Fruit fly (Drosophila melanogaster): ENCODE measurements around the gene CG9698.
A peak's percentile ranks its signal among the peaks of the same experiment; 100 is the strongest.

CG9698 gene

DNA sequence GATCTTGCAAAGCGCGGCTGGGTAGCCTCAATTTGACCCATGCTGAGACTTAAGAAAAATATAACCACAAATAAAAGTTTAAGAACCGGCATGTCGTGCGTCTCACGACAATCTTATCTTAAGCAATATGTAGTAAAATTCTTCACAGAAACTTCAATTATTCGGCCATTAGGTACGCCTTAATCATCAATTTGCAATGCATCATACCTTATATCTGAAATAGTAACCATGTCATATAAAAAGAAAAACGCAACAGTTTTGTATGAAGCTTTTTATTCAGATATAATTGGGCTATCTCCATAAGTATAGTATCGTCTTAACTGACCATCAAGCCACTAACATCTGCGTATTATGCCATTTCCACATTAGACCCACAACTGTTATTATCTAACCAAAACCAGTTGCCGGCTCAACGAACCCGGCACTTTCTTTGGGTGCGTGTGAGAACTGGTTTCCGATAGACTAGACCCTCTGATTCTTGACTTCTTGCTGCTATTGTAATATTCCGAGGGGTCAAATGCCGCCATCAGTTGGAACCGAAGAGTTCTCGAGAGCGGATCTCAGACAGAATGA lies at the start of gene CG9698, which contains the start of gene CG31524:
TSS of gene CG9698 (plus strand) at position 523 of the 573 bp plus-strand sequence.
TSS of gene CG31524 (minus strand) at position 101 of the 573 bp plus-strand sequence.
- TF ChIP-seq EcR (GFP tag; optimal IDR thresholded peaks at IDR 0.05) (peak in 1 of 2 experiments; percentile 18), psq (optimal IDR thresholded peaks at IDR 0.05) (no peak)

DNA sequence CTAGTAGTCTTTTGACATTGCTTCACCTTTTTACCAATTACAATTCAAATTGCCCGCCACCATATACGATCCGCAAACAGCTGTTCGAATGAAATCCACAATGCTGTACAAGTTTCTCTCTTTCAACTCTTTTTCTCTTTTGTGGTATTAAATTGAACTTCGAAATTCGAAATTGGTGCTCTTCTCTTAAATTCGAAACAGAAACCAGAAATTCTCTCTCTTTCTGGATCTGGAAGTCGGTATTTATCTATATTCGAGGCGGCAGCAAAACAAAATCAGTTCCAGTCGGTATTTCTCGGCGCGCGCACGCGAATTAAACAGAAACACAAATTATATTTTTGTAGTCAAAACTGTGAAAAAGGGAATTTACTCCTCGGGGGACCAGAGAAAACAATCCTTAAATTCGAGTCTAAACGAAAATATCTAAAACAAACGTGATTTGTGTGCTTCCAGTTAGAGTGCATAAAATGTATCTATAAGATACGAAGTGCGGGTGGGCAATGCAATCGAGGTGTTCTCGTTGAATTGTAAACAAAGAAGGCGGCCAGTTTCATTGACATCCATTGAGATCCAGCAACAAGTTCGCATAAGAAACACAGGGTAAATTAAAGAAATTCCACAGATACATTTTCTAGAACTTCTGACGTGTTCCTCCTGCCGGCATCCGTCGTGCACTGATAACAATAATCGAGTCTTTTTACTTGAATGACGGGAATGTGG lies 48.6 kb upstream of the CG9698 start, which contains the start of gene PH4alphaEFB:
TSS of gene PH4alphaEFB (plus strand) at position 276 of the 720 bp plus-strand sequence.
- TF ChIP-seq usp (GFP tag; optimal IDR thresholded peaks at IDR 0.05), result no peak
- no peak for TF ChIP-seq pan (optimal IDR thresholded peaks at IDR 0.05)
- TF ChIP-seq CG8478 (optimal IDR thresholded peaks at IDR 0.05), result no peak
- no peak for TF ChIP-seq EcR (GFP tag; optimal IDR thresholded peaks at IDR 0.05)
- no peak for TF ChIP-seq Dll (optimal IDR thresholded peaks at IDR 0.05)
- TF ChIP-seq psq (optimal IDR thresholded peaks at IDR 0.05), result no peak

DNA sequence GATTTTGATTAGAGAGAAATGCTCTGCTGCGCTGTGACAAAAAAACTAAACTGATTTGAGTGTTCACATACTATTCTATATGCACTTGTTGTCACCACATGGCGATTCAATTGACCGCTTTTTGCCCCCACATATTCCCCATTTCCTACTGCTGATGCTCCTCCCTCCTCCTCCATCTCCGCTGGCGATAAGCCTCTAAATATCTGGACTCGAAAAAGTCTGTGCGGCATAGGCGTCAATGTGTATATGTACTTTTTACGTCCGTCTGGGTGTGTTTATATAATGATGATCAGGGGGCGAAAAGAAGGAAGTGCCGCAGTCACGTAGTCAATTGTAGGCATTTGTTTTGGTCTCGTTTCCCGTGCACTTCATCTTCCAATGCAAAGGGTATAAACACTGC lies 48.1 kb upstream of the CG9698 start:
- TF ChIP-seq EcR (GFP tag; optimal IDR thresholded peaks at IDR 0.05), result no peak
- no peak for TF ChIP-seq usp (GFP tag; optimal IDR thresholded peaks at IDR 0.05)
- TF ChIP-seq pan (optimal IDR thresholded peaks at IDR 0.05), result no peak
- TF ChIP-seq Dll (optimal IDR thresholded peaks at IDR 0.05), result no peak
- TF ChIP-seq CG8478 (optimal IDR thresholded peaks at IDR 0.05), result no peak
- no peak for TF ChIP-seq psq (optimal IDR thresholded peaks at IDR 0.05)

DNA sequence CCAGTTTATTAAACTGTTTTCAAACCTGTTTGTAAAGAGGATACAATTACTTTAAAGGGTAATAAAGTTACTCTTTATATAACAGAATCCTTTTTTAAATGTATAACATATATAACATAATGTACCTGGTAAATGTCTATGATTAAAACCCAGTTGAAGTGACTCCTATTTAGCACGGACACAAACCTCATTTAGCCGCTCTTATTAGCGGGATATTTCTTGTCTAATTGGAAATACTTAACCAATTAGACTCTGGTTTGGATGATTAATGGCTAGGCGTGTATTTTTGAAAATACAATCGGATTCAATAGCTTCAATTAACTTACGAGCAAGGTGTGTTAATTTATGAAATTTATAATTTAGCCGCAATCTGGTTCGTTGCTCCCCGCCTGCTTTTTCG lies 47.5 kb upstream of the CG9698 start:
- TF ChIP-seq psq (optimal IDR thresholded peaks at IDR 0.05) (no peak), pan (optimal IDR thresholded peaks at IDR 0.05) (no peak), CG8478 (optimal IDR thresholded peaks at IDR 0.05) (no peak), Dll (optimal IDR thresholded peaks at IDR 0.05) (no peak), usp (GFP tag; optimal IDR thresholded peaks at IDR 0.05) (no peak), EcR (GFP tag; optimal IDR thresholded peaks at IDR 0.05) (no peak)

DNA sequence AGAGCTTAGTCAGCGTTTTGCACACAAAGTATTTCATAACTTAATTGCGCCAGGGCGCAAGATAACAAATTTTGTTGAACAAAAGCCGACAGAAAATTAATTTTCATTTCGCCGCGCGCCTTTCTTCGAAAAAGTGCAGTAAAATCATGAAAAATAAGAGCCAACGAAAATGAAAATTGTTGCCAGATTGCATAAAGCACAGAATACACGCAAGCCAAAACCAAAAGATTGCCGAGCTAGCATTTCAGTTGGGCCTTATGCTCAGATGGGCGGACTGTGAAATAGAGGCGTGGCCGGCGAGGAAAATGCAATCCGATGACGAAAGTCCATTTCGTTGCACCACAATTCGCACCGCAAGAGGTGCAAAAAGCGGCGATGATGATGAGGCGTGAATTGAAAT lies 43.9 kb upstream of the CG9698 start:
- TF ChIP-seq CG8478 (optimal IDR thresholded peaks at IDR 0.05), result no peak
- no peak for TF ChIP-seq usp (GFP tag; optimal IDR thresholded peaks at IDR 0.05)
- no peak for TF ChIP-seq Dll (optimal IDR thresholded peaks at IDR 0.05)
- no peak for TF ChIP-seq pan (optimal IDR thresholded peaks at IDR 0.05)
- TF ChIP-seq EcR (GFP tag; optimal IDR thresholded peaks at IDR 0.05), result no peak
- no peak for TF ChIP-seq psq (optimal IDR thresholded peaks at IDR 0.05)

DNA sequence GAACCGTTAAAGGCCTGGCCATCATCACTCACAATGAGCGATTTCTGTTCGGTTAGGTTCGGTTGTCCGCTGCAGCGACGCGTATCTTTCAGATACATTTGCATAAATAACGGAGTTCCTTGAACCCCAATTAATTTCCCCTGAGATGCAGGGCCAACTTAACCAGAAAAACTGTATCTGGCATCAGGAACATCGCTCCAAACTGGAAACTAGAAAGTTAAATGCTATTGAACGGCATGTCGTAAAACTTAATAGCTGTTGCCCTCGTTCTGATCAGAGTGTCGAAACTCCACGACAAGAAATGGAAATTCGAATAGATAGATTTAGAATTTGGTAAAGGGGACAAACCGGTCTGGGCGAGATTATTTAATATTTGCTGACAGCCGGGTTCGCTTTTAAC lies 42.2 kb upstream of the CG9698 start:
- TF ChIP-seq EcR (GFP tag; optimal IDR thresholded peaks at IDR 0.05) (no peak), psq (optimal IDR thresholded peaks at IDR 0.05) (no peak), Dll (optimal IDR thresholded peaks at IDR 0.05) (no peak)

DNA sequence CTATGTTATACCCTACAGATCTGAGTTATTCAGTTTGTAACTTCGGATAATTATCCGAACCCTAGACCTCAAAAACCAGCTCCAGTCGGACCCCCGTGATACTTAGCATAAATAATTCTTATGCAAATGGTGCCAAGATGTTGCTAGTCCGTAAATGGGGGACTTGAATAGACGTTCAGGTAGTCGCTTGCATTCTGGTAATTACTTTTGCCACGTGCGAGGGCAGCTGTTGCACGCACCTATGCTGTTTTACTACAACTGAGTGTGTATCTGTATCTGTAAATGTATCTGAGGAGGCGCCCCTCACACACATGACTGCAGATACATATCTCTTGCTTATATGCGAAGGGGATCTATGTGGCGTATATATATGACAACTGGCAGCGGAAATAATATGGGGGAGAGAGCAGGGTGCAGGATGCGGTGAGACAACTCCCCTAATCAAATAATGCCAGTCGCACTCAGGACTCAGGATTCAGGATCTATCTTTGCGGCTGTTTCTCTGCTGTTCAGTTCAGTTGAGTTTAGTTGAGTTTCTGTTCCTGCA lies 39.8 kb upstream of the CG9698 start:
- TF ChIP-seq CG8478 (optimal IDR thresholded peaks at IDR 0.05) (no peak), usp (GFP tag; optimal IDR thresholded peaks at IDR 0.05) (no peak), psq (optimal IDR thresholded peaks at IDR 0.05) (no peak), pan (optimal IDR thresholded peaks at IDR 0.05) (no peak), EcR (GFP tag; optimal IDR thresholded peaks at IDR 0.05) (no peak), Dll (optimal IDR thresholded peaks at IDR 0.05) (no peak)

DNA sequence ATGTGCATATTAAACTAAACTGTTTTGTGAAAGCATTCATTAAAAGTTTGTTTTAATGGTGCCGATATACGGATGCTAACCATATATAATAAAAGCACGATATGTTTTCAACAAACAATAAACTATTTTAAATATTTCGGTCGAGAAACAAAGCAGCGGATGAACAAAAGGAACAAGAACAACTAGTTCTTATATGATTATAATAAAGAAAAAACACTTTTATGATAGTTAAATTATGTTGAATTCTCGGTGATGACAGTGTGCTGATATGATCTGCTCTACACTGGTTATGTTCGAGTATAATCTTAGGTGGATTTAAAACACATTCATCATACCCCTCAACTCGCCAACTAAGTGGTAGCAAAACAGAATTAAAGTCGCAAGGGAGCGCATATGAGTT lies 38.7 kb upstream of the CG9698 start:
- TF ChIP-seq usp (GFP tag; optimal IDR thresholded peaks at IDR 0.05) (no peak), pan (optimal IDR thresholded peaks at IDR 0.05) (peak; percentile 19)

DNA sequence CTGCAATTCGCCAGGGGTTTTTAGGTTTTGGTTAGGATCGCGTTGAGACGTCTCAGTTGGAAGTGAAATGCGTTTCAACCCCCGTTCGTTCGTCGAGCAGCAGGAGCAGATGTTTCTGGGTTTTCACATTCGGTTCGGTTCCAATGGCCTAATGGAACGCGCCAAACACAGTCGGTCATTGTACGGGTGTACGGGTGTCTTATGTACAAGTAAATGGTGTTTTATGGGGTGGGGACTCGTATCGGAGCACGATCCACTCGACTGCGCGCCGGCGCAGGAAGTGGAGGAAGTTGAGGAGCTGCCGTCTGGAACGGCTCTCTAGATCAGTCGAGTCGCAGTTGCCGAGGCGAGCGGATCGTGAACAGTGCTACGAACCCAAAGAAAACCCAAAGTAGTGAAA lies 38.2 kb upstream of the CG9698 start, which contains the start of gene spdo:
TSS of gene spdo (plus strand) at position 318 of the 400 bp plus-strand sequence.
- TF ChIP-seq CG8478 (optimal IDR thresholded peaks at IDR 0.05) (no peak), usp (GFP tag; optimal IDR thresholded peaks at IDR 0.05) (no peak), Dll (optimal IDR thresholded peaks at IDR 0.05) (no peak), EcR (GFP tag; optimal IDR thresholded peaks at IDR 0.05) (no peak), pan (optimal IDR thresholded peaks at IDR 0.05) (no peak), psq (optimal IDR thresholded peaks at IDR 0.05) (no peak)

DNA sequence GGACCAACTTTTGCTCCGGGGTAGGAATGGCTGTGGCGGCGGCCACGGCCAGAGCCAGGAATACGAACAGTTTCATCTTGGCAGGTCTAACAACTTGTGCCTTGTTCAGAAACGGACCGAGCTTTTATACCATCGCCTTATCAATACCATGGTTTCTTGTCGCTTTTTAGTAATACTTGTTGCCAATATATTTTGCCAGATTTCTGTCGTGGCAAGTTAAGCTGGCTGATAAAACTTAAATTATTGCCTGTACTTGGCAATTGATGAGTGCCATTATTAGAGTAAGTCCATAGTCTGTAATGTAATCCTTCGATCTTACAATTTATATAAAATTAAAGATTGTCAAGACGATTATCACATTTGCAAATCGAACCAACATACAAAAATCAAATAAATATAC lies 26.7 kb upstream of the CG9698 start, which contains the start of gene Jon99Fii:
TSS of gene Jon99Fii (minus strand) at position 101 of the 400 bp plus-strand sequence.
- no peak for TF ChIP-seq CG8478 (optimal IDR thresholded peaks at IDR 0.05)
- TF ChIP-seq pan (optimal IDR thresholded peaks at IDR 0.05), result no peak
- TF ChIP-seq psq (optimal IDR thresholded peaks at IDR 0.05), result no peak
- TF ChIP-seq Dll (optimal IDR thresholded peaks at IDR 0.05), result no peak
- TF ChIP-seq usp (GFP tag; optimal IDR thresholded peaks at IDR 0.05), result no peak
- TF ChIP-seq EcR (GFP tag; optimal IDR thresholded peaks at IDR 0.05), result no peak

DNA sequence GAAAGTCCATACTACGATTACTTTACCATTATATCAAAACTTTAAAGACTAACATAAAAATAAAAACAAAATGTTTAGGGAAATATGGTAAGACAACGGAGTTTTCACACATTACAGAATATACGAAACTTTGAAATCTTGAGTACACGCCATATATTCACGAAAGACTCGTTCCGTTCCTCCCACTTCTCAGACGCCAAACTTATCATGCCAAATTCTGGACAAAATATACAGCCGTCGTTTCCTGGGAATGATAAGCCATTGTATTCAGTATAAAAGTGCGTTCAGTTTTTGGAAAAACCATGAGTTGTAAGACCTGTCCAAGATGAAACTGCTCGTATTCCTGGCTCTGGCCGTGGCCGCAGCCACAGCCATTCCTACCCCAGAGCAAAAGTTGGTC lies 25.9 kb upstream of the CG9698 start, which contains the start of gene Jon99Fi:
TSS of gene Jon99Fi (plus strand) at position 301 of the 400 bp plus-strand sequence.
- TF ChIP-seq usp (GFP tag; optimal IDR thresholded peaks at IDR 0.05) (no peak), psq (optimal IDR thresholded peaks at IDR 0.05) (no peak), CG8478 (optimal IDR thresholded peaks at IDR 0.05) (no peak), EcR (GFP tag; optimal IDR thresholded peaks at IDR 0.05) (no peak), Dll (optimal IDR thresholded peaks at IDR 0.05) (no peak), pan (optimal IDR thresholded peaks at IDR 0.05) (no peak)

DNA sequence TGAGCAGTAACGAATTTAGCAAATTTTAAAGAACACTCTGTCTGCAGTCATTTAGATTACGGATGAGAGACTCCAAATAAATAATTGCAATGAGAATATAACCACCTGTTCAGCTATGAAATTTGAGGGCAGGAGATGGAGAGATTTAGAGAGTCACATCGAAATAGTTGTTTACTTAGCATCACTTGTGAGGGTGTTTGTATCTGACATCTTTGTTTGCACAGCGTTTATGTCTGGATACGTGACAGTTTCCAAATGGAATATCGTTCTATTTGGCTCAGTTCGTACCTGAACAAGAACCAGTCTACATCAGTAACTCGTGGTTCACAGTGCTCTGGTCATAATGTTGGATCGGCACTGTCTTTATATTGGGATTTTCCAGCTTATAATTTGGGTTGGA lies 24.8 kb upstream of the CG9698 start, which contains the start of gene PH4alphaSG2:
TSS of gene PH4alphaSG2 (plus strand) at position 278 of the 400 bp plus-strand sequence.
- TF ChIP-seq psq (optimal IDR thresholded peaks at IDR 0.05) (no peak), pan (optimal IDR thresholded peaks at IDR 0.05) (no peak), Dll (optimal IDR thresholded peaks at IDR 0.05) (no peak), usp (GFP tag; optimal IDR thresholded peaks at IDR 0.05) (no peak), CG8478 (optimal IDR thresholded peaks at IDR 0.05) (no peak), EcR (GFP tag; optimal IDR thresholded peaks at IDR 0.05) (no peak)

Data from whole organism.